Fruit fly (Drosophila melanogaster) whole organism, prepupa: Measurements from ENCODE around the gene CCT1.

Source experiments
- Hr39 ChIP-seq: fragments of 200-800 bp; sonication (Bioruptor generic); optimal IDR thresholded peaks from 2 replicates; lab custom pipeline; 2016; ENCODE audit warnings: missing biosample characterization, missing genetic modification characterization
- net ChIP-seq: fragments of 200-800 bp; sonication (Bioruptor generic); optimal IDR thresholded peaks from 3 replicates; lab custom pipeline; 2016; ENCODE audit warnings: missing biosample characterization, missing genetic modification characterization

- TF ChIP-seq net (GFP tag; lab: Kevin White, UChicago) (no peak), Hr39 (GFP tag; lab: Kevin White, UChicago) (no peak)
Measured at dm6 chr3R:22522042-22522441, 30.8 kb upstream of the CCT1 start.
